Worm (Caenorhabditis elegans) whole organism, L4 larva: Measurements from ENCODE around the gene klo-1.
A peak's percentile ranks its signal among the peaks of the same experiment; 100 is the strongest.

Experiments used
- D1046.2 ChIP-seq: fragments of 200-800 bp; sonication (Bioruptor generic); IDR thresholded peaks from 2 replicates; pipeline ENCODE4 v1.3.6; 2022; ENCODE audit warnings: missing genetic modification characterization, missing compliant biosample characterization
- F26F4.8 ChIP-seq: fragments of 200-800 bp; sonication (Bioruptor generic); conservative IDR thresholded peaks from 2 replicates; pipeline ENCODE4 v1.3.6; 2022; ENCODE audit warnings: missing genetic modification characterization, missing compliant biosample characterization
- F44E2.7 ChIP-seq: fragments of 200-800 bp; sonication (Bioruptor generic); IDR thresholded peaks from 2 replicates; pipeline ENCODE4 v2.1.2; 2022; ENCODE audit warnings: missing genetic modification characterization, missing compliant biosample characterization
- F49E8.2 ChIP-seq: sonication (generic microtip); optimal IDR thresholded peaks from 2 replicates; lab custom pipeline; 2016; ENCODE audit warnings: missing compliant biosample characterization, mild to moderate bottlenecking, missing genetic modification characterization, borderline replicate concordance
- T20F7.1 ChIP-seq: fragments of 200-800 bp; sonication (Bioruptor generic); optimal IDR thresholded peaks from 2 replicates; lab custom pipeline; 2018; ENCODE audit warnings: mild to moderate bottlenecking, missing genetic modification characterization, missing compliant biosample characterization
- Y48G9A.11 ChIP-seq: fragments of 200-800 bp; sonication (Bioruptor generic); IDR thresholded peaks from 2 replicates; pipeline ENCODE4 v1.3.6; 2022; ENCODE audit warnings: missing genetic modification reagents, missing genetic modification characterization, missing compliant biosample characterization
- Y5F2A.4 ChIP-seq: fragments of 200-800 bp; sonication (Bioruptor generic); optimal IDR thresholded peaks from 2 replicates; lab custom pipeline; 2018; ENCODE audit warnings: mild to moderate bottlenecking, missing genetic modification characterization, missing compliant biosample characterization
- aha-1 ChIP-seq: fragments of 150-350 bp; peaks from one replicate; lab custom pipeline; 2014; ENCODE audit warnings: missing biosample characterization, missing genetic modification characterization
- arid-1 ChIP-seq: fragments of 200-800 bp; sonication (Bioruptor generic); conservative IDR thresholded peaks from 2 replicates; pipeline ENCODE4 v1.3.6; 2022; ENCODE audit warnings: missing genetic modification reagents, missing genetic modification characterization, missing compliant biosample characterization
- ceh-32 ChIP-seq: sonication (generic microtip); optimal IDR thresholded peaks from 2 replicates; lab custom pipeline; 2016; ENCODE audit warnings: mild to moderate bottlenecking, missing genetic modification characterization, missing compliant biosample characterization; ENCODE audit not compliant: poor library complexity
- cey-2 ChIP-seq: sonication (generic microtip); optimal IDR thresholded peaks from 3 replicates; lab custom pipeline; 2017; ENCODE audit warnings: missing genetic modification characterization, mild to moderate bottlenecking, missing compliant biosample characterization, antibody characterized with exemption, borderline replicate concordance; ENCODE audit not compliant: insufficient read depth
- daf-16 ChIP-seq, 3 experiments: sonication (generic microtip); optimal IDR thresholded peaks; 2 replicates each; lab custom pipeline; 2016 to 2017; ENCODE audit warnings: missing genetic modification characterization in 3 of 3, missing genetic modification reagents in 3 of 3, mild to moderate bottlenecking in 2 of 3, missing compliant biosample characterization in 2 of 3, missing biosample characterization in 1 of 3, moderate library complexity in 1 of 3
- dmd-6 ChIP-seq: fragments of 200-800 bp; sonication (Bioruptor generic); IDR thresholded peaks from 2 replicates; pipeline ENCODE4 v1.3.6; 2022; ENCODE audit warnings: missing genetic modification reagents, missing genetic modification characterization, missing compliant biosample characterization
- dpl-1 ChIP-seq: fragments of 150-350 bp; optimal IDR thresholded peaks from 2 replicates; lab custom pipeline; 2014; ENCODE audit warnings: missing biosample characterization, missing genetic modification reagents, missing genetic modification characterization
- hlh-30 ChIP-seq: sonication (generic microtip); optimal IDR thresholded peaks from 2 replicates; lab custom pipeline; 2017; ENCODE audit warnings: antibody characterized with exemption, mild to moderate bottlenecking, missing genetic modification characterization, missing compliant biosample characterization; ENCODE audit not compliant: insufficient read depth
- lin-13 ChIP-seq: fragments of 150-350 bp; optimal IDR thresholded peaks from 2 replicates; lab custom pipeline; 2014; ENCODE audit warnings: missing biosample characterization, missing genetic modification reagents, missing genetic modification characterization
- lin-38 ChIP-seq: fragments of 200-800 bp; sonication (Bioruptor generic); IDR thresholded peaks from 2 replicates; pipeline ENCODE4 v1.3.6; 2022; ENCODE audit warnings: missing genetic modification reagents, missing genetic modification characterization, missing compliant biosample characterization
- lir-3 ChIP-seq: sonication (generic microtip); optimal IDR thresholded peaks from 2 replicates; lab custom pipeline; 2016; ENCODE audit warnings: mild to moderate bottlenecking, missing genetic modification characterization, missing compliant biosample characterization
- lsy-2 ChIP-seq, 2 experiments: fragments of 150-350 bp in 1 of 2; sonication (generic microtip) in 1 of 2; optimal IDR thresholded peaks; 2 replicates each; lab custom pipeline; 2014 to 2017; ENCODE audit warnings: missing biosample characterization in 2 of 2, missing genetic modification characterization in 2 of 2
- madf-9 ChIP-seq: fragments of 200-800 bp; sonication (Bioruptor generic); conservative IDR thresholded peaks from 2 replicates; pipeline ENCODE4 v1.3.6; 2022; ENCODE audit warnings: missing genetic modification reagents, missing genetic modification characterization, missing compliant biosample characterization
- mep-1 ChIP-seq: fragments of 150-350 bp; sonication (generic microtip); optimal IDR thresholded peaks from 3 replicates; lab custom pipeline; 2014; ENCODE audit warnings: missing biosample characterization, missing genetic modification characterization
- mxl-3 ChIP-seq: fragments of 200-800 bp; sonication (Bioruptor generic); optimal IDR thresholded peaks from 2 replicates; lab custom pipeline; 2018; ENCODE audit warnings: mild to moderate bottlenecking, missing genetic modification characterization, missing compliant biosample characterization
- nhr-102 ChIP-seq: sonication (generic microtip); optimal IDR thresholded peaks from 2 replicates; lab custom pipeline; 2016; ENCODE audit warnings: mild to moderate bottlenecking, missing genetic modification characterization, moderate library complexity, missing compliant biosample characterization
- nhr-111 ChIP-seq: fragments of 200-800 bp; sonication (Bioruptor generic); optimal IDR thresholded peaks from 2 replicates; lab custom pipeline; 2018; ENCODE audit warnings: mild to moderate bottlenecking, missing genetic modification characterization, missing compliant biosample characterization
- nhr-28 ChIP-seq: fragments of 150-350 bp; optimal IDR thresholded peaks from 2 replicates; lab custom pipeline; 2014; ENCODE audit warnings: missing biosample characterization, missing genetic modification characterization
- nhr-42 ChIP-seq: fragments of 200-800 bp; sonication (Bioruptor generic); IDR thresholded peaks from 2 replicates; pipeline ENCODE4 v1.3.6; 2022; ENCODE audit warnings: missing genetic modification characterization, missing compliant biosample characterization
- nhr-6 ChIP-seq: fragments of 150-350 bp; optimal IDR thresholded peaks from 2 replicates; lab custom pipeline; 2014; ENCODE audit warnings: missing biosample characterization, missing genetic modification characterization
- pqm-1 ChIP-seq: sonication (generic microtip); optimal IDR thresholded peaks from 2 replicates; lab custom pipeline; 2017; ENCODE audit warnings: missing biosample characterization, missing genetic modification characterization
- snpc-1.2 ChIP-seq: fragments of 200-800 bp; sonication (Bioruptor generic); IDR thresholded peaks from 2 replicates; pipeline ENCODE4 v1.3.6; 2022; ENCODE audit warnings: missing genetic modification reagents, missing genetic modification characterization, missing compliant biosample characterization
- snpc-4 ChIP-seq: fragments of 150-350 bp; optimal IDR thresholded peaks from 2 replicates; lab custom pipeline; 2014; ENCODE audit warnings: missing biosample characterization, missing genetic modification characterization
- tag-97 ChIP-seq: fragments of 200-800 bp; sonication (Bioruptor generic); IDR thresholded peaks from 2 replicates; pipeline ENCODE4 v1.3.6; 2022; ENCODE audit warnings: missing genetic modification characterization, missing compliant biosample characterization
- tra-1 ChIP-seq: fragments of 200-800 bp; sonication (Bioruptor generic); IDR thresholded peaks from 2 replicates; pipeline ENCODE4 v1.3.6; 2022; ENCODE audit warnings: missing genetic modification reagents, missing genetic modification characterization, missing compliant biosample characterization
- unc-130 ChIP-seq: sonication (generic microtip); optimal IDR thresholded peaks from 2 replicates; lab custom pipeline; 2016; ENCODE audit warnings: missing genetic modification reagents, missing genetic modification characterization, missing compliant biosample characterization
- unc-39 ChIP-seq: sonication (generic microtip); optimal IDR thresholded peaks from 2 replicates; lab custom pipeline; 2017; ENCODE audit warnings: missing biosample characterization, missing genetic modification characterization
- unc-62 ChIP-seq, 3 experiments: fragments of 150-350 bp in 1 of 3; sonication (generic microtip); optimal IDR thresholded peaks in 2 of 3; peaks in 1 of 3; 1 replicate in 1 of 3; 2 replicates in 2 of 3; lab custom pipeline; 2014 to 2017; ENCODE audit warnings: missing biosample characterization in 3 of 3, missing genetic modification characterization in 3 of 3, missing genetic modification reagents in 3 of 3, missing genotype in 1 of 3
- ztf-7 ChIP-seq: fragments of 150-350 bp; optimal IDR thresholded peaks from 2 replicates; lab custom pipeline; 2014; ENCODE audit warnings: missing biosample characterization, missing genetic modification characterization

The klo-1 gene

DNA sequence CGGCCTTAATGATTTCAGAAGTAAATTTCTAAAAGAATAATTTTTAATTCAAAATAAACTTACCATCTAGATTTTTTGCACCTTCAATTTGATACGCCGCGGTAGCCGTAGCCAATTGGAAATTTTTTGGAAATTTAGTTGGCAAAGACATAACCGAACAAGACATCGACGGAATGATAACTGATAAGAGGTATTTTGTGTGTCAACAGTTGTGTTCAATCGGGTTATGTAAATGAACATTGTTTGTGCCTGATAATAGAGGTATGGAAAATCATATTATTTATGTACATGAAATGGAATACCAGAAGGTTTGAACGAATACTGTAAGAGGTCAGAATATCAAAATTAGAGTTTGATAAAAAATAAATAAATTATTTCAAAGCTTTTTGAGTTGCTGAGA lies at the start of gene klo-1:
klo-1 (minus strand) TSS at position 388 of the 400 bp plus-strand sequence.
- TF ChIP-seq lin-13 (GFP tag; lab: Kevin White, UChicago) (no peak), aha-1 (tag; lab: Kevin White, UChicago) (no peak), pqm-1 (tag; lab: Kevin White, UChicago) (peak; percentile 96), Y5F2A.4 (GFP tag; lab: Kevin White, UChicago) (no peak), lir-3 (tag; lab: Kevin White, UChicago) (no peak), nhr-42 (no peak), mep-1 (tag; lab: Kevin White, UChicago) (no peak), T20F7.1 (no peak), nhr-28 (tag; lab: Kevin White, UChicago) (peak; percentile 80), Y48G9A.11 (GFP tag; lab: Robert Waterston, UW) (no peak), dmd-6 (peak; percentile 7; the same call in 1 of the 2 replicates), snpc-1.2 (GFP tag; lab: Robert Waterston, UW) (no peak), unc-62 (GFP tag; optimal IDR thresholded peaks at IDR 0.05 in 1 of 2; lab: Kevin White, UChicago) (peak in 1 of 2 experiments; percentile 26), unc-62 (tag; optimal IDR thresholded peaks at IDR 0.05; lab: Kevin White, UChicago) (no peak), F26F4.8 (no peak), snpc-4 (tag; lab: Kevin White, UChicago) (no peak), nhr-111 (GFP tag; lab: Kevin White, UChicago) (no peak), nhr-6 (no peak), nhr-102 (tag; lab: Kevin White, UChicago) (no peak), unc-39 (tag; lab: Kevin White, UChicago) (no peak), ztf-7 (tag; lab: Kevin White, UChicago) (no peak), daf-16 (GFP tag; optimal IDR thresholded peaks at IDR 0.05; lab: Kevin White, UChicago) (no peak), daf-16 (tag; optimal IDR thresholded peaks at IDR 0.05; lab: Kevin White, UChicago) (peak; percentile 93), mxl-3 (GFP tag; lab: Kevin White, UChicago) (no peak)

DNA sequence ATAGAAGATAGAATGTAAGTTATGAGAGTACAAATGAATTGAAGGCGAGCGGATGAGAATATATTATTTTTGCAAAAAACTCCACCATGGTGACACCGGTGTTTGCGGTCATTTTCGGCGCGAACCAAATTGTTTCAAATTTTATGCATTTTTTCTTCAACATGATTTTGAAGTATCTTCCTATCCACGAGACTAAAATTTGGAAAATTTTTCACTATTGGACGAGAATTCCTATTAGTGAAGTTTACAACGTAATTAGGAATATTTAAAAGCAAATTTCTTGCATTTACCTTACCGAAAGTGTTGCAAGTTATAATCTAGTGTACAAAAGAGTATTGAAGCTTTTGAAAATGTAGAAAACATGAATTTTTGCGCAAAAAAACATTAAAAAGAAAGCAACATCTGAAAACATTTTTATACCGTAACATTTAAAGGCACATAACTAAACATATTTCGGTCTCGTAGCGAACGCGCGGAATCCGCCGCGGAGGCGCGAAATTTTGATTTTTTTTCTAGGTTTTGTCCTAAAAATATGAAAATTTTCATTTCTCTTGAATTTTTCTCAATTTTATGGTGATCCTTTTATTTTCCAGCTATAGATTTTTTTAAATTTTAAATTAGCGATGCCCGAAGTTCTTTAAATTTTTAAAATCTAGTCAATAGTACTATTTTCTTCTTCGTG lies 48.5 kb upstream of the klo-1 start, which contains the start of gene sgo-1:
sgo-1 (minus strand) TSS at position 51 of the 682 bp plus-strand sequence.
- peak; percentile 83 for TF ChIP-seq unc-130 (GFP tag; lab: Kevin White, UChicago)
- TF ChIP-seq lin-38 (GFP tag; lab: Robert Waterston, UW), result peak; percentile 85
- TF ChIP-seq Y48G9A.11 (GFP tag; lab: Robert Waterston, UW), result peak; percentile 87
- 0 out of 2 replicates have a peak, but pooled peaks have one; percentile 51 for TF ChIP-seq arid-1 (GFP tag; lab: Robert Waterston, UW)
- TF ChIP-seq snpc-1.2 (GFP tag; lab: Robert Waterston, UW), result peak; percentile 87
- TF ChIP-seq dpl-1, result no peak
- TF ChIP-seq F49E8.2, result peak; percentile 91
- TF ChIP-seq hlh-30, result no peak

DNA sequence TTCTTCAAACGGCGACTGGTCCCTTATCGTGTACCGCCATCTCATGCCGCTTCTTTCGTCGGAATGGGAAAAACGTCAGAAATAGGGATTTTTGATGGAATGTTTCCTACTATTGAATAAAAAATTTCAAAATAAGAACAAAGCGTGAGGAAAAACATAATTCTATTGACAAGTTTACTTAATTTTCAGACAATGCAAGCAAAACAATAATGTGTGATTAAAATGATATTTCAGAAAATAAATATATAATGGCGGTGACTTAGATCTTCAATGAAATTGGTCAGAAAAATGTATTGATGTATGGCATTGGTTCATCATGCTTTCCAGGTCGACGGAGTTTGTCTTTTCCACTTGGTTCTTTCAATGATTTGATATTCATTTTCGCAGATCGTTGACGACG lies 46.7 kb upstream of the klo-1 start, which contains the start of gene ntp-1:
ntp-1 (minus strand) TSS at position 101 of the 400 bp plus-strand sequence.
- no peak for TF ChIP-seq lsy-2 (tag; optimal IDR thresholded peaks at IDR 0.05; lab: Kevin White, UChicago)
- TF ChIP-seq D1046.2, result no peak
- TF ChIP-seq lin-13 (GFP tag; lab: Kevin White, UChicago), result no peak
- TF ChIP-seq madf-9 (GFP tag; lab: Robert Waterston, UW), result no peak
- TF ChIP-seq F26F4.8, result no peak
- no peak for TF ChIP-seq ceh-32 (tag; lab: Kevin White, UChicago)
- no peak for TF ChIP-seq tra-1 (GFP tag; lab: Robert Waterston, UW)
- TF ChIP-seq cey-2, result no peak
- no peak for TF ChIP-seq tag-97
- no peak for TF ChIP-seq snpc-4 (tag; lab: Kevin White, UChicago)
- TF ChIP-seq F44E2.7, result no peak
